Fruit fly (Drosophila melanogaster) whole organism, adult: Measurements from ENCODE around the gene P5CDh2.
A peak's percentile ranks its signal among the peaks of the same experiment; 100 is the strongest.

ENCODE experiments used
- CG11617 ChIP-seq: fragments of 200-800 bp; sonication (Bioruptor generic); optimal IDR thresholded peaks from 2 replicates; lab custom pipeline; 2017; ENCODE audit warnings: mild to moderate bottlenecking, missing biosample characterization, missing genetic modification reagents, missing genetic modification characterization
- CG12768 ChIP-seq: fragments of 200-800 bp; sonication (Bioruptor generic); optimal IDR thresholded peaks from 2 replicates; lab custom pipeline; 2017; ENCODE audit warnings: missing biosample characterization, missing genetic modification characterization, mild to moderate bottlenecking, moderate library complexity, missing genetic modification reagents
- CG14711 ChIP-seq: fragments of 200-800 bp; sonication (Bioruptor generic); optimal IDR thresholded peaks from 2 replicates; lab custom pipeline; 2018; ENCODE audit warnings: missing biosample characterization, mild to moderate bottlenecking, missing genetic modification characterization, moderate library complexity
- CG1620 ChIP-seq: fragments of 200-800 bp; sonication (Bioruptor generic); optimal IDR thresholded peaks from 2 replicates; lab custom pipeline; 2016; ENCODE audit warnings: missing biosample characterization, missing genetic modification characterization
- CG33017 ChIP-seq: fragments of 200-800 bp; sonication (Bioruptor generic); optimal IDR thresholded peaks from 2 replicates; lab custom pipeline; 2018; ENCODE audit warnings: missing biosample characterization, mild to moderate bottlenecking, missing genetic modification characterization, moderate library complexity
- CG5204 ChIP-seq: fragments of 200-800 bp; sonication (Bioruptor generic); optimal IDR thresholded peaks from 2 replicates; lab custom pipeline; 2016; ENCODE audit warnings: missing biosample characterization, missing genetic modification characterization
- CG7045 ChIP-seq: fragments of 200-800 bp; sonication (Bioruptor generic); optimal IDR thresholded peaks from 2 replicates; lab custom pipeline; 2017; ENCODE audit warnings: missing biosample characterization, mild to moderate bottlenecking, missing genetic modification characterization
- CG7101 ChIP-seq: fragments of 200-800 bp; sonication (Bioruptor generic); optimal IDR thresholded peaks from 2 replicates; lab custom pipeline; 2018; ENCODE audit warnings: missing biosample characterization, mild to moderate bottlenecking, missing genetic modification characterization, moderate library complexity
- Clk ChIP-seq: fragments of 200-800 bp; sonication (Bioruptor generic); optimal IDR thresholded peaks from 2 replicates; lab custom pipeline; 2017; ENCODE audit warnings: missing biosample characterization, missing genetic modification characterization
- Crg-1 ChIP-seq: fragments of 200-800 bp; sonication (Bioruptor generic); optimal IDR thresholded peaks from 2 replicates; lab custom pipeline; 2016; ENCODE audit warnings: missing biosample characterization, missing genetic modification characterization
- Hr96 ChIP-seq: fragments of 200-800 bp; sonication (Bioruptor generic); optimal IDR thresholded peaks from 2 replicates; lab custom pipeline; 2016; ENCODE audit warnings: missing biosample characterization, missing genetic modification characterization
- Mnt ChIP-seq: fragments of 200-800 bp; sonication (Bioruptor generic); optimal IDR thresholded peaks from 2 replicates; lab custom pipeline; 2016; ENCODE audit warnings: missing biosample characterization, mild to moderate bottlenecking, missing genetic modification characterization
- bab1 ChIP-seq: fragments of 200-800 bp; sonication (Bioruptor generic); optimal IDR thresholded peaks from 3 replicates; lab custom pipeline; 2019; ENCODE audit warnings: missing biosample characterization, mild to moderate bottlenecking, missing genetic modification characterization, moderate library complexity
- cic ChIP-seq: fragments of 200-800 bp; sonication (Bioruptor generic); optimal IDR thresholded peaks from 2 replicates; lab custom pipeline; 2017; ENCODE audit warnings: missing biosample characterization, mild to moderate bottlenecking, missing genetic modification characterization, moderate library complexity
- cnc ChIP-seq, 2 experiments: fragments of >200 bp; optimal IDR thresholded peaks; 2 replicates each; lab custom pipeline; 2017
- kay ChIP-seq: fragments of 200-800 bp; sonication (Bioruptor generic); peaks from one replicate; lab custom pipeline; 2016; ENCODE audit warnings: missing biosample characterization, missing genetic modification characterization, borderline replicate concordance
- ovo ChIP-seq: fragments of 200-800 bp; sonication (Bioruptor generic); optimal IDR thresholded peaks from 2 replicates; lab custom pipeline; 2016; ENCODE audit warnings: missing biosample characterization, missing genetic modification characterization
- pad ChIP-seq: fragments of 200-800 bp; sonication (Bioruptor generic); optimal IDR thresholded peaks from 3 replicates; lab custom pipeline; 2017; ENCODE audit warnings: missing biosample characterization, missing genetic modification characterization, mild to moderate bottlenecking, moderate library complexity, missing genetic modification reagents
- tj ChIP-seq: fragments of 200-800 bp; sonication (Bioruptor generic); optimal IDR thresholded peaks from 3 replicates; lab custom pipeline; 2017; ENCODE audit warnings: missing biosample characterization, mild to moderate bottlenecking, missing genetic modification characterization, moderate library complexity
- toe ChIP-seq: fragments of 200-800 bp; sonication (Bioruptor generic); optimal IDR thresholded peaks from 2 replicates; lab custom pipeline; 2016; ENCODE audit warnings: missing biosample characterization, missing genetic modification characterization

Gene P5CDh2

DNA sequence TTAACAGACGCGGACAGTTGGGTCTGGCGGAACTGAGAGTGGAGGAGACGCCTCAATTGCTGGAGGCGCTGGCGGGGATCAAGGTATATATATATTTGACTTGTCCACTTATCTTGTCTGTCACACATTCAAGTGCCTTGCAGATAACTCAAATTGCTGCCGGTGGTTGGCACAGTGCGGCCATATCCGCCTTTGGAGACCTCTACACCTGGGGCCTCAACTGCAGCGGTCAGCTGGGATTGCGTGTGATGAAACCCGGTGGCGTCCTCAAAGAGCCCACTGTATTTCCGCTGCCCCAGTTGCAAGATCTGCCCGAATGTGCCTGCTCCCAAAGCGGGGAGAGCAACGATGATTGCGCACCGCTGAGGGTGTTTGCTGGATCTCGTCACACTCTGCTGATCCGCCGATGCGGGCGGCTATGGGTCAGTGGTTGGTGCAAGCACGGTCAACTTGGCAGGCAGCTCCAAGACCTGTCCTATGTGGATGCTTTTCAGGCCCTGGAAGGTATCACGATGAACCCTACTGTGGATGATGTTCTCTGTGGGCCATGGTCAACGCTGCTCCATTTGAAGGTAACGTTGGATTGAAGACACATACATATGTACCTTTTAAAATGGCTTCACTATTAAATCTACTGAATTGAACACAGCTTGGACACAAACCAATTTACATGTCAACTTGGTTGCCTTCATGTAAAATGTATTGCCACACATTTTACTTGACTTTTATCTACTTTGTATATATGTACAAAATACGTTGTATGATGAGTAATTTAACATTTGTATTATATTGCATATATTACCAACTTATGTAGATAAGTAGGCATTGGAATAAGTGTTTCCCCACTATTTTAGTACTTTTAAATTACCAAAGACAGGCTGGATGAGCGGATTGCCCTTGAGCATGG, 11.2 kb downstream of the P5CDh2 start, which contains the start of gene CG43844:
TSS of gene CG43844 (plus strand) at position 844 of the 907 bp plus-strand sequence.
- peak; percentile 4 for TF ChIP-seq CG12768 (GFP tag; lab: Kevin White, UChicago)
- no peak for TF ChIP-seq Crg-1 (GFP tag; lab: Kevin White, UChicago)
- no peak for TF ChIP-seq CG7045 (GFP tag; lab: Kevin White, UChicago)
- no peak for TF ChIP-seq Clk
- peak; percentile 40 for TF ChIP-seq cic (GFP tag; lab: Kevin White, UChicago)
- peak; percentile 22 for TF ChIP-seq CG33017 (tag; lab: Kevin White, UChicago)
- no peak for TF ChIP-seq tj
- no peak for TF ChIP-seq CG11617 (GFP tag; lab: Kevin White, UChicago)
- TF ChIP-seq kay (GFP tag; lab: Kevin White, UChicago): peak; percentile 93
- no peak for TF ChIP-seq CG5204
- no peak for TF ChIP-seq CG7101
- TF ChIP-seq CG14711: no peak
- TF ChIP-seq ovo (GFP tag; lab: Kevin White, UChicago): no peak
- no peak for TF ChIP-seq Mnt
- peak; percentile 15 for TF ChIP-seq bab1 (GFP tag; lab: Kevin White, UChicago)
- no peak for TF ChIP-seq toe (GFP tag; lab: Kevin White, UChicago)
- no peak for TF ChIP-seq cnc (optimal IDR thresholded peaks at IDR 0.05; lab: Kevin White, UChicago)
- no peak for TF ChIP-seq Hr96

DNA sequence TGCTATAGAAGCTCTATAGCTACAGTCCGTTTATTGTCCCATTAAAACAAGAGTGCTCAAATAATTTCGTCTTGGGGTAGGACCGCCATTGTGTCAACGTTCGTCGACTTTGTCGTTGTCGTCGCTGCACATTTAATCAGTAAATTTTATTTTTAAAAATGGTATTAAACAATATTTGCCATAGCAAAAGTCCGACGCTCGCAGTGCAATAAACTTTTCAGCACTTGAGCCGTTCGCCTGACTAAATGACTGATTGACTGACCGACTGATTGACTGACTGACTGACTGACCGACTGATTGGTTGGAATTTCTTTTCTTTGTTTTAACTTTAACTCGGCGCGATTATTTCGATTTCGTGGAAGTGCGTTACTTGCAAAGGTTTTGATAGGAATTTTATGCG, 12.2 kb downstream of the P5CDh2 start:
- TF ChIP-seq kay (GFP tag; lab: Kevin White, UChicago): peak; percentile 65
- no peak for TF ChIP-seq pad (GFP tag; lab: Kevin White, UChicago)

DNA sequence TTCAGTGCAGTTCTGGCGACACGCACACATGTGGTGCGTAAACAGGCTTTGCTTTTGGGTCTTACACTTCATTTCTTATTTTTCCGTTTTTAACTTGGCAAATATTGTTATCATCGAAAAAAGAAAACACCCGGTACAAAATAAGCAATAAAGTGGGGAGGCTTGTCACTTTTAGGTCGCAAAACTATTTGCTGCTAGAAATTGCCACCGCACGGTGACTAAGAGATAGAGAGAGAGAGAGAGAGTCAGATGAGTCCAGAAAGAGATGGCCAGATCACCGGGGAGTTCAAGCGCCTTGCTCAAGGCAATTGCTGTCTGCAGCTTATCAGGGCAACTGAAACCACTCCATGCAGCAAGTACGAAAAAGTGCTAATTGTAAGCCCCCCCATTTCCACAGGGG, 13.0 kb downstream of the P5CDh2 start:
- TF ChIP-seq Clk (no peak), kay (GFP tag; lab: Kevin White, UChicago) (no peak), Mnt (no peak), CG7101 (no peak), pad (GFP tag; lab: Kevin White, UChicago) (no peak), CG5204 (no peak), cic (GFP tag; lab: Kevin White, UChicago) (no peak), bab1 (GFP tag; lab: Kevin White, UChicago) (no peak), tj (no peak), ovo (GFP tag; lab: Kevin White, UChicago) (no peak), CG14711 (no peak), CG11617 (GFP tag; lab: Kevin White, UChicago) (no peak), toe (GFP tag; lab: Kevin White, UChicago) (no peak)

DNA sequence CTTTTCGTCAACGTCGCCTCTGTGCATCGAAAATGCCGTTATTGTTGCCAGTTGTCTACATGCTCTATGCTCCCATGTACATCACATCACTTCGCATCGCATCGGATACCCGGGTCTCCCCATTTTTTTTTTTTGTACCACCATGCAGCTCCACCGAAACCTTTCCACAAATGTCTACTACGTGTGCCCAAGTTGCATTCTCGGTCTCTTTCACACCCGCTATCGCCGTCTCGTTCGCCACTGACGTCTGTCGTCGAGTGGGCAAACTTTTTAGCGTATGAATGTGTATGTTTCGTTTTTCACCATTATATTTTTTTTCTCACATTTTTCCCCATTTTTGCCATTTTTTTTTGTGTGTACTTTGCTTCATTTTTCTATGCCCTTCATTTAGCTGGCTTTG, 14.7 kb downstream of the P5CDh2 start:
- TF ChIP-seq toe (GFP tag; lab: Kevin White, UChicago) (no peak), cic (GFP tag; lab: Kevin White, UChicago) (no peak), CG33017 (tag; lab: Kevin White, UChicago) (no peak), CG14711 (no peak), Hr96 (no peak)

DNA sequence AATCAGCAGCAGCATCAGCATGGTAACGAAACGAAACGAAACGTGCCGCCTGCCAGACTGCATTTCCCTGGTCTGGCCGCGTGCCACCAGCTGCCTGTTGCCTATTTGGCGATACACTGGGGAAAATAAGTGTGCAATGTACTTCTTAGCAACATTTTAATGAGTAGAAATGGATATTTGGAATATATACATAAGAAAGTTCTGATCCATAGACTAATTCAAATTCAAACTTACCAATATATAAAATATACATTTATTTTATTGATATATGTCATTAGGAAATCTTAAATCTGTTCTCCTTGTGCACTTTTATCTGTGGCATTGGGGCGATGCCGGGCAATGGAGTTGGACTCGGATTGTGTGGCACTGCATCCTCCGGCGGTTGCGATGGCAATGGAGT, 16.2 kb downstream of the P5CDh2 start:
- TF ChIP-seq kay (GFP tag; lab: Kevin White, UChicago) (no peak), toe (GFP tag; lab: Kevin White, UChicago) (no peak), CG7101 (no peak), cic (GFP tag; lab: Kevin White, UChicago) (no peak), CG1620 (GFP tag; lab: Kevin White, UChicago) (no peak), bab1 (GFP tag; lab: Kevin White, UChicago) (no peak), Hr96 (no peak)

DNA sequence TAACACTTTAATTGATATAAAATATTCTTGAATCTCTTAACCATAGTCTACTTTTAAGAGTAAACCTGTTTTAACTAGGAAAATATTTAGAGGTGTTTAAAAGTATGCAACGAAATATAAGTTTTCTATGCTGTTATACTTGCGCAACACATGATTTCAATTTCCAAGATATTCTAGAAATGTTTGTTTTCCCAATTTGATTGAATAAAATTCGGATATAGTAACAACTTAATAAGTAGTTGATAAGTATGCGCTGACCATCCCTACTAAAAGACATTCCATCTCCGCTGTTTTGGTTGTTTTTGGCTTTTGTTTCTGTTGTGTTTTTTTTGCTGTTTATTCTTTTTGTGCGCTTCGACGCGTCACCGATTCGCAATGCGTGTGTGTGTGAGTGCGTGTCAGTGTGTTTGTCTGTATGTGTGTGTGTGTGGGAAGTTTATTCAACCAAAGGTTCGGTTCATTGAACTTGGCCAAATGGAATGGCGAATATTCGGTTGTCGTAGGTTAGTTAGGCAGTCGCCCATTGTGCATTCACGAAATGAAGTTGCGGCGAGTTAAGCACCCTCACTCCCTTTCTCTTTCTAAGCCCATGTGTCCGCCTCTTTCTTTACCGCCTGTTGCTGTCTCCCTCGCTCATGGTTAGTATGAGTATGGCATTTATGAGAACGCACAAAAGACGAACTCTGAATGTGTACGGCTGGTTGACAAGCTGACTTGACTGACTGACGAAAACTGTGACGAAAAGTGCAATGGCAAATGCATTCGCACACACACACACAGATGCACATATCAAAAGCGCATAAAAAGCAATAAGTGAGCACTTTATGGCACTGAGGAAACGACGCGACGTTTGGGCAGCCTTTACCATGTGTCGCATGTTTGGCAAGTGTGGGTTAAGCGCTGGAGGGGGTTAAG, 18.5 kb downstream of the P5CDh2 start:
- no peak for TF ChIP-seq CG7101
- TF ChIP-seq tj: peak; percentile 77

DNA sequence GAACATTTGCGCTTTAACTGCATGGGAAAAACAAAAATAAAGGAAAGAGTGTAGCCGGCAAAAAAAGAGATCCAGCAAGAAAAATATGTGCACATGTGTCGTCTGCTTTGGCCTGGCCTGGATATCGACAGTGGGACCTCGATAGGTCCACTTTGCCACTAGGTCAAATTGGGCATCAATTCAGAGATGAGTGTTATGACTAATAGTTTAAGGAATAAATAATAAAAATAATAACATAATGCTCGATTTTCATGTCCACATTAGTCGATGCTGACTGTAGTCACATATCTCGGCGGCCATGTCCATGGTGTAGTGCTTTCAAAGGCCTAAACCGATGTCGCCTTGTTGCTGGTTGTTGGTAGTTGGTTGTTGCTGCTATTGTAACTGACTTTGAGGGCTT, 19.8 kb downstream of the P5CDh2 start:
- TF ChIP-seq CG11617 (GFP tag; lab: Kevin White, UChicago) (no peak), Hr96 (peak; percentile 44), Clk (no peak), CG33017 (tag; lab: Kevin White, UChicago) (no peak), pad (GFP tag; lab: Kevin White, UChicago) (peak; percentile 12), CG5204 (no peak), tj (peak; percentile 76), bab1 (GFP tag; lab: Kevin White, UChicago) (peak; percentile 52), CG14711 (peak; percentile 44), CG7101 (peak; percentile 61)
